Fruit fly (Drosophila melanogaster): Measurements from ENCODE around the gene CG11590.
A peak's percentile ranks its signal among the peaks of the same experiment; 100 is the strongest.

CG11590 gene

DNA sequence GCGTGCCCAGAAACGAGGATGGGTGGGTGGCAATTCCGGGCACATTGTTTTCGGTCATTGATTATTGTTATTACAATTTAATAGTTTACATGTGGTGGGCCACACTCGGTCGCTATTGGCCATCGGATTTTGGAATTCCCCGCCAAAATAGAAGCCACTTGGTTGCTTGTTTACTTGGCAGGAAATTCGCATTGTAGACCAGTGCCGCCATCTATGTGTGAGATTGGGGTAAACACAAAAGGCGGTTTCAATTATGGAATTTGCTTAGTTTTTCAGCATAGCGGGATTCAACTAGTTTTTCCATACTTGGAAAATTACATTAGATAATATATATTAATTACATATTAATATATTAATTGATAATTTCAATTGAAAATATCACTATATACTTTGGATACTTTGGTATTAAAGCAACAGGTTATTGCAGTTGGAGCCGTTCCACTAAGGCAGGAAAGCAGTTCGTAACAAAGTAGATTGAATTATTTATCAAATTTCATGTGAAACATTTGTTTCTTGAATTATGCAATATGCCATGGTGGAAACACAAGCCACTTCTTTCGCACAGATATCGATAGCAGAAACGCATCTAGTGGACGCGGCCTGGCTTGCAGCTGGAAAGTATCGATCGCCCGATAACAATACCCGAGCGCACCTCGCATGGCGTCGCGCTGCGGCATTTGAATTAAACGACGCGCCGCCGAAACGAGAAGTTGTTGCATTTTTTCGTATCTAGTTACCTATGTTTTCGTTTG is 47.2 kb downstream of the CG11590 start, which contains the start of gene mud (continued):
- TF ChIP-seq CG12769 (tag; optimal IDR thresholded peaks at IDR 0.05) (no peak), Lhr (GFP tag; optimal IDR thresholded peaks at IDR 0.05) (no peak), Hr51 (GFP tag; optimal IDR thresholded peaks at IDR 0.05) (peak in 1 of 2 experiments; percentile 6), Oli (tag; optimal IDR thresholded peaks at IDR 0.05) (peak; percentile 14), CkIIα-i1 (GFP tag; IDR thresholded peaks at IDR 0.05) (no peak), pros (GFP tag; optimal IDR thresholded peaks at IDR 0.05) (no peak), CG15514 (GFP tag; optimal IDR thresholded peaks at IDR 0.05) (peak; percentile 29), CG13894 (tag; optimal IDR thresholded peaks at IDR 0.05) (no peak), Poxn (GFP tag; IDR thresholded peaks at IDR 0.05) (no peak), br (optimal IDR thresholded peaks at IDR 0.05) (no peak), CG14860 (GFP tag; IDR thresholded peaks at IDR 0.05; ENCODE audit: partially characterized antibody) (peak; percentile 72; the same call in 2 of the 3 replicates), CG7987 (GFP tag; optimal IDR thresholded peaks at IDR 0.05) (no peak), CG2129 (GFP tag; IDR thresholded peaks at IDR 0.05; ENCODE audit: partially characterized antibody) (peak; percentile 39; the same call in 1 of the 2 replicates), ssp (GFP tag; IDR thresholded peaks at IDR 0.05) (peak; percentile 95), CG1529 (GFP tag; optimal IDR thresholded peaks at IDR 0.05) (no peak), ewg (GFP tag; optimal IDR thresholded peaks at IDR 0.05) (peak; percentile 5), CG3281 (GFP tag; optimal IDR thresholded peaks at IDR 0.05) (no peak), CG4854 (GFP tag; optimal IDR thresholded peaks at IDR 0.05) (no peak), CG1603 (tag; optimal IDR thresholded peaks at IDR 0.05) (peak; percentile 74), hth (optimal IDR thresholded peaks at IDR 0.05) (no peak), sc (optimal IDR thresholded peaks at IDR 0.05) (no peak), sc (GFP tag; optimal IDR thresholded peaks at IDR 0.05) (peak; percentile 5), gro (GFP tag; optimal IDR thresholded peaks at IDR 0.05) (no peak), sug (tag; optimal IDR thresholded peaks at IDR 0.05) (no peak), CG15696 (tag; optimal IDR thresholded peaks at IDR 0.05) (peak; percentile 14), Meics (GFP tag; optimal IDR thresholded peaks at IDR 0.05) (peak; percentile 52), dmrt11E (tag; optimal IDR thresholded peaks at IDR 0.05) (peak; percentile 43), shn (GFP tag; optimal IDR thresholded peaks at IDR 0.05) (no peak), seq (GFP tag; IDR thresholded peaks at IDR 0.05) (no peak), Dbx (GFP tag; IDR thresholded peaks at IDR 0.05) (no peak), ind (GFP tag; optimal IDR thresholded peaks at IDR 0.05) (peak; percentile 20), CG11085 (GFP tag; IDR thresholded peaks at IDR 0.05) (no peak), GATAe (GFP tag; conservative IDR thresholded peaks at IDR 0.05) (no peak), CG34422 (GFP tag; IDR thresholded peaks at IDR 0.05) (no peak), gsb-n (tag; optimal IDR thresholded peaks at IDR 0.05) (no peak), B-H2 (GFP tag; optimal IDR thresholded peaks at IDR 0.05) (no peak), dati (GFP tag; IDR thresholded peaks at IDR 0.05) (no peak), CG6689 (GFP tag; IDR thresholded peaks at IDR 0.05) (0 out of 2 replicates have a peak, but pooled peaks have one; percentile 36), Opbp (GFP tag; IDR thresholded peaks at IDR 0.05; ENCODE audit: partially characterized antibody) (peak; percentile 69; the same call in 2 of the 3 replicates), HLHmδ (GFP tag; optimal IDR thresholded peaks at IDR 0.05) (no peak), bcd (GFP tag; optimal IDR thresholded peaks at IDR 0.05) (peak; percentile 29), fd64A (GFP tag; optimal IDR thresholded peaks at IDR 0.05) (no peak), org-1 (GFP tag; optimal IDR thresholded peaks at IDR 0.05) (no peak), kah (GFP tag; optimal IDR thresholded peaks at IDR 0.05) (no peak), tup (GFP tag; optimal IDR thresholded peaks at IDR 0.05) (no peak), CG3407 (GFP tag; optimal IDR thresholded peaks at IDR 0.05) (no peak), zf30C (GFP tag; optimal IDR thresholded peaks at IDR 0.05) (no peak), tio (GFP tag; optimal IDR thresholded peaks at IDR 0.05) (peak; percentile 21), stc (GFP tag; IDR thresholded peaks at IDR 0.05) (no peak)

All from whole organism, embryonic.